Worm (Caenorhabditis elegans): ENCODE measurements around the gene Y38E10A.33.

DNA sequence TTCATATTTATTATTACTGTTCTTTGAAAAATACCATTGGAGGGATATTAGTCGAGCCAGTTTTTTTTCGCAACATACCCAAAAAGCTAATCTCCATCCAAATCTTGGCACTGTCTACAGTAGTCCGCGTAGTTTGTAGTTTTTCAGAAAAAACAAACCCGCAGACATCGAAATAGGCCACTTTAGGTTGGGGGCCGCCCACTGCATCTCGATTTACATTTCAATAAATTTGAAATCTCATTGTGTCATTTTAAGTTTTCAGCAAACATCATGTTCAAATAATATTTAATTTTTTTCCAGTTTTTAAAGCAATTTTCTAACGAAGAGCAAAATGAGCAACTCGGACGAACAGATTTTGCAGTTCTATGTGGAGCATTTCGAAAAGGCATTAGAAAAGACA, 39.1 kb downstream of the Y38E10A.33 start, which contains the start of gene nhr-235:
- no peak for TF ChIP-seq M03D4.4 (tag; optimal IDR thresholded peaks at IDR 0.05)
- TF ChIP-seq pha-4 (tag; optimal IDR thresholded peaks at IDR 0.05) = no peak
- TF ChIP-seq unc-62 (GFP tag; optimal IDR thresholded peaks at IDR 0.05) = no peak
- no peak for TF ChIP-seq lsy-2 (tag; optimal IDR thresholded peaks at IDR 0.05)
- no peak for TF ChIP-seq lin-13 (tag; optimal IDR thresholded peaks at IDR 0.05)
- TF ChIP-seq snpc-4 (tag; optimal IDR thresholded peaks at IDR 0.05) = no peak
- no peak for TF ChIP-seq unc-39 (tag; optimal IDR thresholded peaks at IDR 0.05)
- TF ChIP-seq blmp-1 (tag; optimal IDR thresholded peaks at IDR 0.05) = no peak
- TF ChIP-seq elt-1 (tag; optimal IDR thresholded peaks at IDR 0.05; ENCODE audit: borderline replicate concordance, insufficient read depth) = no peak
- TF ChIP-seq ztf-11 (tag; optimal IDR thresholded peaks at IDR 0.05) = no peak
- no peak for TF ChIP-seq nhr-76 (tag; optimal IDR thresholded peaks at IDR 0.05)
- no peak for TF ChIP-seq nhr-12 (tag; optimal IDR thresholded peaks at IDR 0.05)
- no peak for TF ChIP-seq flh-1 (GFP tag; optimal IDR thresholded peaks at IDR 0.05)
